Worm (Caenorhabditis elegans) whole organism, L4/young adult: Measurements from ENCODE around the gene str-198.

ENCODE experiments used
- W03F9.2 ChIP-seq: fragments of 150-350 bp; optimal IDR thresholded peaks from 2 replicates; lab custom pipeline; 2014; ENCODE audit warnings: missing biosample characterization, missing genetic modification characterization
- dao-5 ChIP-seq: sonication (generic microtip); optimal IDR thresholded peaks from 2 replicates; lab custom pipeline; 2016; ENCODE audit warnings: missing genotype, missing genetic modification characterization, moderate library complexity, missing compliant biosample characterization
- him-1 ChIP-seq: sonication (generic microtip); optimal IDR thresholded peaks from 2 replicates; lab custom pipeline; 2016; ENCODE audit warnings: missing genotype, missing genetic modification reagents, missing genetic modification characterization, missing compliant biosample characterization

The str-198 gene

ce11 chrV:16047508-16047907, at the start of gene str-198:
Gene str-198, plus strand, starts transcription at chrV:16047808.
- TF ChIP-seq dao-5 (no peak), W03F9.2 (tag; lab: Kevin White, UChicago) (no peak), him-1 (tag; lab: Kevin White, UChicago) (no peak)

- no peak for TF ChIP-seq him-1 (tag; lab: Kevin White, UChicago)
- TF ChIP-seq W03F9.2 (tag; lab: Kevin White, UChicago), result no peak
Observed at ce11 chrV:16000433-16000832, 47.2 kb upstream of the str-198 start, which contains the start of gene nhr-50. Gene nhr-50, minus strand, starts transcription at chrV:16000631.

ce11 chrV:16002288-16002687, 45.3 kb upstream of the str-198 start, which contains the start of gene nhr-63:
Gene nhr-63, plus strand, starts transcription at chrV:16002588.
- TF ChIP-seq him-1 (tag; lab: Kevin White, UChicago), result no peak
- no peak for TF ChIP-seq dao-5
- TF ChIP-seq W03F9.2 (tag; lab: Kevin White, UChicago), result no peak

DNA sequence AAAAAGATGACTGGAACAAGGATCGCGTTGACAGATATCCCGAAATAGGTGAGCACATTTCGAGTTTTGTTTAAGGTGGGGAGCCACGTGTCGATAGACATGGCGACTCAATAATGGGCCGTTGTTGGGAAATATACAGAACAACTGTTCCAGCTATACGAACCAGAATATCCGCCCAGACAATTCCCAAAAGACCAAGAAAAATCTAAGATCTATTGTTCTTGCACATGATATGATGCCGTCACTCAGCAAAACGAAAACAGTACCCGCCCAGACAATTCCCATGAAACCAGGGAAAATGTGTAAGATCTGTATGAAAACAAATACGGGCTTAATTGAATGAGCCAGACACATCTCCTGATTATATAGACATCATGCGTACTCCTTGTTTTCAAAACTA, 40.1 kb upstream of the str-198 start, which contains the start of gene str-231:
Gene str-231, minus strand, starts transcription at position 101 of the 400 bp plus-strand sequence.
- TF ChIP-seq W03F9.2 (tag; lab: Kevin White, UChicago) (no peak), dao-5 (no peak)

- TF ChIP-seq him-1 (tag; lab: Kevin White, UChicago), result no peak
- no peak for TF ChIP-seq dao-5
- TF ChIP-seq W03F9.2 (tag; lab: Kevin White, UChicago), result no peak
Observed at ce11 chrV:16009564-16009963, 38.0 kb upstream of the str-198 start, which contains the start of gene str-233. Gene str-233, minus strand, starts transcription at chrV:16009664.

- TF ChIP-seq dao-5 (no peak), him-1 (tag; lab: Kevin White, UChicago) (no peak), W03F9.2 (tag; lab: Kevin White, UChicago) (no peak)
Observed at ce11 chrV:16015652-16016051, 32.0 kb upstream of the str-198 start, which contains the start of gene str-232. Gene str-232, minus strand, starts transcription at chrV:16015752.

DNA sequence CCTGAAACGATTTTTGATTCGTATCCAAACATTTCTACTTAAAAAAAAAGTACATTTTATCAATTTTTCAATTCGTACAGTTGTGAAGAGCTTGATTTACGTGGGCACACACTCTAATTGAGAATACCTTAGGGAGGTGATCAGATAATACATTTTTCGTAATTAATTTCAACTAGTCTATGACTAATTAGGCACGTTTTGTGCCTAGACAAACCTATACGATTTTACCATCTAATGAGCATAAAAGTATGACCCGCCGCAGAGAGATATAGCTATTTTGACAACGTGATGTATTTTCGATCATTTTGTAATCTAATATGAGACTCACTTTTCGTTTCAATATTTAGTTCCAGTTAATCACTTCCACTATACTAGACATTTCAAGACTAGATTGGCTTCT, 30.6 kb upstream of the str-198 start:
- TF ChIP-seq him-1 (tag; lab: Kevin White, UChicago) (no peak), dao-5 (no peak), W03F9.2 (tag; lab: Kevin White, UChicago) (no peak)

ce11 chrV:16017671-16018070, 29.9 kb upstream of the str-198 start, which contains the start of gene srx-43:
Gene srx-43, plus strand, starts transcription at chrV:16017971.
- TF ChIP-seq W03F9.2 (tag; lab: Kevin White, UChicago), result no peak
- TF ChIP-seq dao-5, result no peak
- TF ChIP-seq him-1 (tag; lab: Kevin White, UChicago), result no peak

DNA sequence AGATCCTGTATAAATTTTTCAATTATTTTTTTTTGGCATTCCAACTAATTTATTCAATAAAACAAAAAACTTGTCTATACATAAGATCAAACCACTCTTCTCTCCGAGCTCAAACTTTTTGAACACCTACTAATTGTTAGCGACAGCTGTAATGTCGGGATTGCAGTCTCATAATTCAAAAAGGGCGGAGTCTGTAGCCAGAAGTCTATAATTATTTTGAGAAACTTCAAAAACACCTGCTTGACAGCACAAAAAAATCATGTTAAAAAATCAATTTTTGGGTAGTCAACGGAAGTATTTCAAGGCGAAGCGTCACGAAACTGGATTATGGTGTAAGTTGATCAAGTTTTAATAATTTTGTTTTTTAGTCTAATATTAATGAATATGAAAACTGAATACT, 27.6 kb upstream of the str-198 start, which contains the start of gene srx-44:
Gene srx-44, plus strand, starts transcription at position 301 of the 400 bp plus-strand sequence.
- TF ChIP-seq dao-5, result no peak
- TF ChIP-seq him-1 (tag; lab: Kevin White, UChicago), result no peak
- TF ChIP-seq W03F9.2 (tag; lab: Kevin White, UChicago), result no peak

ce11 chrV:16022600-16022999, 25.0 kb upstream of the str-198 start:
- no peak for TF ChIP-seq W03F9.2 (tag; lab: Kevin White, UChicago)
- no peak for TF ChIP-seq him-1 (tag; lab: Kevin White, UChicago)
- no peak for TF ChIP-seq dao-5

DNA sequence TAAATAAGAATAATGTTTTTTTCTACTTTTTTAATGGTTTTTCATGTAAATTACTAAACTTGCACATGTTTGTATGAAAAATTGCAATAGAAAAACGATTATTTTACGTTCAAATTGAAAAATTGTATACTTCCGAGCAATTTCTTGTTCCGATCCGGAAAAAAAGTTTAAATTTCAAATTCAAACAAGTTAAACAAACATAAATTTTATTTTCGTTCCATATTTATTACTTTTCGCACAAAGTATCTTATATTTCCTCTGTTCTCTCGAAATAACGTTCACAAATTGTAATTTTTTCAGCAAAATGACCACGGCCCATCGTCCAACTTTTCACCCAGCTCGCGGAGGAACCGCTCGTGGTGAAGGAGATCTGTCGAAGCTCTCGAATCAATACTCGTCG, 24.6 kb upstream of the str-198 start, which contains the start of gene cwc-15:
Gene cwc-15, plus strand, starts transcription at position 301 of the 400 bp plus-strand sequence.
- no peak for TF ChIP-seq dao-5
- TF ChIP-seq him-1 (tag; lab: Kevin White, UChicago), result no peak
- no peak for TF ChIP-seq W03F9.2 (tag; lab: Kevin White, UChicago)

ce11 chrV:16023559-16023958, 24.0 kb upstream of the str-198 start:
- TF ChIP-seq dao-5 (no peak), W03F9.2 (tag; lab: Kevin White, UChicago) (no peak), him-1 (tag; lab: Kevin White, UChicago) (no peak)

ce11 chrV:16024300-16024699, 23.3 kb upstream of the str-198 start, which contains the start of gene T10C6.6:
Gene T10C6.6, plus strand, starts transcription at chrV:16024326.
- TF ChIP-seq dao-5 (no peak), W03F9.2 (tag; lab: Kevin White, UChicago) (no peak), him-1 (tag; lab: Kevin White, UChicago) (no peak)

DNA sequence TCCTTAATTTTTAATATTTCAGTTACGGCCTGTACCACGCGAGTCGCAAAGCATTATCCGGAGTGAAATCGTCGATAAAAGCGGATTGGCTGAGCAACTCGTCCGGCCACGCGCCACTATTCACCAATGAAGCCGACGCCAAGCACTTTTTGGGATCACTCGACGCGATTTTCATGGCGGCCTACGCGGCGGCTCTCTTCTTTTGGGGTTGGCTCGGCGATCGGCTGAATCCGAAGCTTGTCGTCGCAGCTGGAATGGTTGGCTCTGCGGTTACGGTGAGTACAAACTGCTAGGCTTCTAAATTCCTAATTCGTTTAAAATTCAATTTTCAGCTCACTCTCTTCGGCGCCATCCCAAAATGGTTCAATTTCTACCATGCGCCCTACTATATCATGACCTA, 22.7 kb upstream of the str-198 start:
- TF ChIP-seq W03F9.2 (tag; lab: Kevin White, UChicago) (no peak), dao-5 (no peak), him-1 (tag; lab: Kevin White, UChicago) (no peak)

ce11 chrV:16029237-16029636, 18.4 kb upstream of the str-198 start:
- TF ChIP-seq W03F9.2 (tag; lab: Kevin White, UChicago) (no peak), dao-5 (no peak), him-1 (tag; lab: Kevin White, UChicago) (no peak)
